Worm (Caenorhabditis elegans) whole organism, L4/young adult: ENCODE results near the gene T01E8.1.

Experiments
- W03F9.2 ChIP-seq: fragments of 150-350 bp; optimal IDR thresholded peaks from 2 replicates; lab custom pipeline; 2014; ENCODE audit warnings: missing biosample characterization, missing genetic modification characterization
- dao-5 ChIP-seq: sonication (generic microtip); optimal IDR thresholded peaks from 2 replicates; lab custom pipeline; 2016; ENCODE audit warnings: missing genotype, missing genetic modification characterization, moderate library complexity, missing compliant biosample characterization
- him-1 ChIP-seq: sonication (generic microtip); optimal IDR thresholded peaks from 2 replicates; lab custom pipeline; 2016; ENCODE audit warnings: missing genotype, missing genetic modification reagents, missing genetic modification characterization, missing compliant biosample characterization

DNA sequence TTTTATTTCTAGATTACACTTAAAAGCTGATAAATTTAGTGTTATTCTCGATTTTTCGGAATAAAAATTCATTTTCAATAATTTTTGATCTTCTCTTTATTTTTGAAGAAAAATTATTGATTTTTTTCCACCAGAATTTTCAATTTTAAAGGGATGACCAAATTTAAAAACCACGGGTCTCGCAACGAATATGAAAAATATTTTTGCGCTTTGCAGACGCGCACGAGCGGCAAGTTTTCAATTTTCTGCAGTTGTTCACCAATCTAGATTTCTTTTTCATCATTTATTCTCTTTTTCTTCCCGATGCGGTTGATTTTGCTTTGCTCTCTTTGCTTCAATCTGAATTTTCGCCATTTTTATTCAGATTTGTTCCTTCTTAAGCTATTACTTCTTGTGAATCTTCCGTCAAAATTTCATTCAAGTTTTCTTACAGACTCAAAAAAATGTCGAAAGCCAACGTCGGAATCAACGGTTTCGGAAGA, 35.6 kb upstream of the T01E8.1 start, which contains the start of gene gpd-4:
- no peak for TF ChIP-seq W03F9.2 (tag; lab: Kevin White, UChicago)
- TF ChIP-seq him-1 (tag; lab: Kevin White, UChicago), result no peak
- TF ChIP-seq dao-5 (tag; lab: Kevin White, UChicago), result no peak
